Worm (Caenorhabditis elegans): ENCODE data around the gene unc-96.

- TF ChIP-seq nhr-237 (tag; optimal IDR thresholded peaks at IDR 0.05), result no peak
- no peak for TF ChIP-seq lin-13 (GFP tag; optimal IDR thresholded peaks at IDR 0.05)
- TF ChIP-seq nhr-77 (tag; optimal IDR thresholded peaks at IDR 0.05), result no peak
- no peak for TF ChIP-seq zag-1 (tag; optimal IDR thresholded peaks at IDR 0.05)
- no peak for TF ChIP-seq fkh-8 (tag; optimal IDR thresholded peaks at IDR 0.05)
- TF ChIP-seq pqm-1 (tag; optimal IDR thresholded peaks at IDR 0.05), result no peak
- TF ChIP-seq unc-62 (GFP tag; optimal IDR thresholded peaks at IDR 0.05), result no peak
- TF ChIP-seq ets-5 (GFP tag; IDR thresholded peaks at IDR 0.05), result no peak
- no peak for TF ChIP-seq alr-1 (tag; optimal IDR thresholded peaks at IDR 0.05; ENCODE audit: borderline replicate concordance)
Measured at ce11 chrX:599476-599875, 21.6 kb downstream of the unc-96 start, which contains the start of gene F13C5.3.
